Fruit fly (Drosophila melanogaster) whole organism, embryonic: Measurements from ENCODE around the gene CG33791.

Experiments
- Antp ChIP-seq: fragments of 200-800 bp; sonication (Bioruptor generic); optimal IDR thresholded peaks from 3 replicates; lab custom pipeline; 2016; ENCODE audit warnings: missing biosample characterization, missing genetic modification characterization
- Awh ChIP-seq: fragments of 200-800 bp; sonication (Bioruptor generic); IDR thresholded peaks from 2 replicates; pipeline ENCODE4, ENCODE4 v1.3.6; 2022; ENCODE audit warnings: missing biosample characterization, missing genetic modification characterization
- CG10462 ChIP-seq: fragments of 200-800 bp; sonication (Bioruptor generic); optimal IDR thresholded peaks from 2 replicates; lab custom pipeline; 2016; ENCODE audit warnings: missing biosample characterization, missing genetic modification characterization
- CG11504 ChIP-seq: fragments of 200-800 bp; sonication (Bioruptor generic); optimal IDR thresholded peaks from 3 replicates; lab custom pipeline; 2019; ENCODE audit warnings: missing biosample characterization, mild to moderate bottlenecking, missing genetic modification characterization, moderate library complexity
- CG12299 ChIP-seq: fragments of 200-800 bp; sonication (Bioruptor generic); optimal IDR thresholded peaks from 2 replicates; lab custom pipeline; 2018; ENCODE audit warnings: missing biosample characterization, mild to moderate bottlenecking, missing genetic modification characterization
- CG14667 ChIP-seq: fragments of 200-800 bp; sonication (Bioruptor generic); IDR thresholded peaks from 2 replicates; pipeline ENCODE4 v1.3.6; 2022; ENCODE audit warnings: missing biosample characterization, missing genetic modification characterization
- CG15073 ChIP-seq: fragments of 200-800 bp; sonication (Bioruptor generic); optimal IDR thresholded peaks from 2 replicates; lab custom pipeline; 2016; ENCODE audit warnings: missing biosample characterization, missing genetic modification characterization
- CG15601 ChIP-seq: fragments of 200-800 bp; sonication (Bioruptor generic); optimal IDR thresholded peaks from 3 replicates; lab custom pipeline; 2019; ENCODE audit warnings: missing biosample characterization, mild to moderate bottlenecking, missing genetic modification characterization, moderate library complexity
- CG1603 ChIP-seq: fragments of 200-800 bp; sonication (Bioruptor generic); optimal IDR thresholded peaks from 2 replicates; lab custom pipeline; 2019; ENCODE audit warnings: missing biosample characterization, mild to moderate bottlenecking, missing genetic modification characterization, moderate library complexity
- CG17612 ChIP-seq: fragments of 200-800 bp; sonication (Bioruptor generic); IDR thresholded peaks from 2 replicates; pipeline ENCODE4 v1.3.6; 2022; ENCODE audit warnings: missing biosample characterization, missing genetic modification characterization
- CG2129 ChIP-seq: fragments of 200-800 bp; sonication (Bioruptor generic); IDR thresholded peaks from 2 replicates; pipeline ENCODE4 v1.3.6; 2022; ENCODE audit warnings: missing biosample characterization, missing genetic modification characterization; ENCODE audit not compliant: partially characterized antibody
- CG2202 ChIP-seq: fragments of 200-800 bp; sonication (Bioruptor generic); optimal IDR thresholded peaks from 2 replicates; lab custom pipeline; 2018; ENCODE audit warnings: missing biosample characterization, mild to moderate bottlenecking, missing genetic modification characterization
- CG2712 ChIP-seq: fragments of 200-800 bp; optimal IDR thresholded peaks from 3 replicates; lab custom pipeline; 2019; ENCODE audit warnings: missing biosample characterization, mild to moderate bottlenecking, missing genetic modification characterization, moderate library complexity
- CG2875 ChIP-seq: fragments of 200-800 bp; sonication (Bioruptor generic); optimal IDR thresholded peaks from 2 replicates; lab custom pipeline; 2017; ENCODE audit warnings: missing biosample characterization, mild to moderate bottlenecking, missing genetic modification characterization, missing genetic modification reagents
- CG4404 ChIP-seq: fragments of 200-800 bp; sonication (Bioruptor generic); IDR thresholded peaks from 2 replicates; pipeline ENCODE4 v1.3.6; 2022; ENCODE audit warnings: missing biosample characterization, missing genetic modification characterization
- CG6654 ChIP-seq: fragments of 200-800 bp; sonication (Bioruptor generic); optimal IDR thresholded peaks from 2 replicates; lab custom pipeline; 2017; ENCODE audit warnings: missing biosample characterization, mild to moderate bottlenecking, missing genetic modification characterization
- CG7963 ChIP-seq: fragments of 200-800 bp; sonication (Bioruptor generic); IDR thresholded peaks from 3 replicates; pipeline ENCODE4 v1.3.6; 2022; ENCODE audit warnings: missing biosample characterization, missing genetic modification characterization; ENCODE audit not compliant: partially characterized antibody
- CG9797 ChIP-seq: fragments of 200-800 bp; sonication (Bioruptor generic); optimal IDR thresholded peaks from 3 replicates; lab custom pipeline; 2018; ENCODE audit warnings: missing biosample characterization, mild to moderate bottlenecking, missing genetic modification characterization
- CHES-1-like ChIP-seq: fragments of 200-800 bp; sonication (Bioruptor generic); optimal IDR thresholded peaks from 2 replicates; lab custom pipeline; 2016; ENCODE audit warnings: missing biosample characterization, missing genetic modification characterization
- Doc2 ChIP-seq: fragments of 200-800 bp; sonication (Bioruptor generic); IDR thresholded peaks from 2 replicates; pipeline ENCODE4 v1.3.6; 2022; ENCODE audit warnings: missing biosample characterization, missing genetic modification characterization
- E2f1 ChIP-seq: fragments of 200-800 bp; sonication (Bioruptor generic); IDR thresholded peaks from 2 replicates; pipeline ENCODE4 v1.3.6; 2022; ENCODE audit warnings: missing biosample characterization, missing genetic modification characterization
- Hr39 ChIP-seq: fragments of >200 bp; optimal IDR thresholded peaks from 2 replicates; lab custom pipeline; 2017
- Hsf ChIP-seq: fragments of 200-800 bp; sonication (Bioruptor generic); optimal IDR thresholded peaks from 3 replicates; lab custom pipeline; 2016; ENCODE audit warnings: missing biosample characterization, missing genetic modification characterization
- Oaz ChIP-seq: fragments of 200-800 bp; sonication (Bioruptor generic); IDR thresholded peaks from 2 replicates; pipeline ENCODE4 v1.3.6; 2022; ENCODE audit warnings: missing biosample characterization, missing genetic modification characterization
- Pdp1 ChIP-seq, 2 experiments: fragments of 200-800 bp; sonication (Bioruptor generic); optimal IDR thresholded peaks; 3 replicates each; lab custom pipeline; 2016; ENCODE audit warnings: missing biosample characterization in 2 of 2, missing genetic modification characterization in 2 of 2, mild to moderate bottlenecking in 1 of 2, moderate library complexity in 1 of 2
- Ravus ChIP-seq: fragments of 200-800 bp; sonication (Bioruptor generic); IDR thresholded peaks from 2 replicates; pipeline ENCODE4 v1.3.6; 2022; ENCODE audit warnings: missing biosample characterization, missing genetic modification characterization
- Sox102F ChIP-seq: fragments of 200-800 bp; sonication (Bioruptor generic); optimal IDR thresholded peaks from 2 replicates; lab custom pipeline; 2018; ENCODE audit warnings: missing biosample characterization, mild to moderate bottlenecking, missing genetic modification characterization, moderate library complexity
- al ChIP-seq: fragments of 200-800 bp; sonication (Bioruptor generic); IDR thresholded peaks from 2 replicates; pipeline ENCODE4 v1.3.6; 2022; ENCODE audit warnings: missing biosample characterization, missing genetic modification characterization
- ase ChIP-seq: fragments of 200-800 bp; sonication (Bioruptor generic); IDR thresholded peaks from 3 replicates; pipeline ENCODE4 v1.3.6; 2022; ENCODE audit warnings: missing biosample characterization, missing genetic modification characterization
- danr ChIP-seq: fragments of 200-800 bp; sonication (Bioruptor generic); IDR thresholded peaks from 2 replicates; pipeline ENCODE4 v1.3.6; 2022; ENCODE audit warnings: missing biosample characterization, missing genetic modification characterization
- dm ChIP-seq: fragments of 200-800 bp; sonication (Bioruptor generic); optimal IDR thresholded peaks from 3 replicates; lab custom pipeline; 2016; ENCODE audit warnings: missing biosample characterization, missing genetic modification characterization
- dmrt99B ChIP-seq: fragments of 200-800 bp; sonication (Bioruptor generic); optimal IDR thresholded peaks from 2 replicates; lab custom pipeline; 2018; ENCODE audit warnings: missing biosample characterization, mild to moderate bottlenecking, missing genetic modification characterization, moderate library complexity
- emc ChIP-seq: fragments of 200-800 bp; sonication (Bioruptor generic); optimal IDR thresholded peaks from 2 replicates; lab custom pipeline; 2016; ENCODE audit warnings: missing biosample characterization, missing genetic modification characterization
- ftz-f1 ChIP-seq: fragments of 200-800 bp; sonication (Bioruptor generic); optimal IDR thresholded peaks from 2 replicates; lab custom pipeline; 2016; ENCODE audit warnings: missing biosample characterization, missing genetic modification characterization
- fu2 ChIP-seq: fragments of 200-800 bp; sonication (Bioruptor generic); optimal IDR thresholded peaks from 2 replicates; lab custom pipeline; 2016; ENCODE audit warnings: missing biosample characterization, missing genetic modification characterization
- gce ChIP-seq: fragments of 200-800 bp; sonication (Bioruptor generic); IDR thresholded peaks from 3 replicates; pipeline ENCODE4 v1.3.6; 2022; ENCODE audit warnings: missing biosample characterization, missing genetic modification characterization
- gsb-n ChIP-seq: fragments of 200-800 bp; sonication (Bioruptor generic); optimal IDR thresholded peaks from 3 replicates; lab custom pipeline; 2018; ENCODE audit warnings: missing biosample characterization, mild to moderate bottlenecking, missing genetic modification characterization
- hkb ChIP-seq, 2 experiments: fragments of 200-800 bp in 1 of 2; fragments of >200 bp in 1 of 2; sonication (Bioruptor generic) in 1 of 2; IDR thresholded peaks in 1 of 2; optimal IDR thresholded peaks in 1 of 2; 2 replicates each; pipeline versions ENCODE4 v1.3.6 to Lab custom; 2017 to 2022; ENCODE audit warnings: missing biosample characterization in 1 of 2, missing genetic modification characterization in 1 of 2
- ind ChIP-seq: fragments of 200-800 bp; sonication (Bioruptor generic); optimal IDR thresholded peaks from 3 replicates; lab custom pipeline; 2016; ENCODE audit warnings: missing biosample characterization, missing genetic modification characterization
- mld ChIP-seq: fragments of 200-800 bp; sonication (Bioruptor generic); IDR thresholded peaks from 3 replicates; pipeline ENCODE4 v1.3.6; 2022; ENCODE audit warnings: missing biosample characterization, missing genetic modification characterization; ENCODE audit not compliant: partially characterized antibody
- nerfin-1 ChIP-seq: fragments of 200-800 bp; sonication (Bioruptor generic); optimal IDR thresholded peaks from 3 replicates; lab custom pipeline; 2019; ENCODE audit warnings: missing biosample characterization, mild to moderate bottlenecking, missing genetic modification characterization, moderate library complexity
- repo ChIP-seq: fragments of 200-800 bp; sonication (Bioruptor generic); optimal IDR thresholded peaks from 2 replicates; lab custom pipeline; 2016; ENCODE audit warnings: missing biosample characterization, missing genetic modification characterization
- sd ChIP-seq: fragments of 200-800 bp; sonication (Bioruptor generic); optimal IDR thresholded peaks from 3 replicates; lab custom pipeline; 2018; ENCODE audit warnings: missing biosample characterization, mild to moderate bottlenecking, missing genetic modification characterization, moderate library complexity
- sima ChIP-seq: fragments of 200-800 bp; sonication (Bioruptor generic); optimal IDR thresholded peaks from 2 replicates; lab custom pipeline; 2016; ENCODE audit warnings: missing biosample characterization, missing genetic modification characterization
- slbo ChIP-seq: fragments of 200-800 bp; sonication (Bioruptor generic); IDR thresholded peaks from 2 replicates; pipeline ENCODE4 v1.3.6; 2022; ENCODE audit warnings: missing biosample characterization, missing genetic modification characterization
- slp2 ChIP-seq: fragments of 200-800 bp; sonication (Bioruptor generic); optimal IDR thresholded peaks from 2 replicates; lab custom pipeline; 2016; ENCODE audit warnings: missing biosample characterization, missing genetic modification characterization
- sr ChIP-seq: fragments of 200-800 bp; sonication (Bioruptor generic); IDR thresholded peaks from 3 replicates; pipeline ENCODE4 v1.3.6; 2022; ENCODE audit warnings: missing biosample characterization, missing genetic modification characterization
- wek ChIP-seq: fragments of 200-800 bp; sonication (Bioruptor generic); optimal IDR thresholded peaks from 3 replicates; lab custom pipeline; 2018; ENCODE audit warnings: missing biosample characterization, mild to moderate bottlenecking, missing genetic modification characterization, moderate library complexity
- wor ChIP-seq: fragments of 200-800 bp; sonication (Bioruptor generic); IDR thresholded peaks from 2 replicates; pipeline ENCODE4 v1.3.6; 2022; ENCODE audit warnings: missing biosample characterization, missing genetic modification characterization
- zfh1 ChIP-seq: fragments of 200-800 bp; sonication (Bioruptor generic); IDR thresholded peaks from 3 replicates; pipeline ENCODE4 v1.3.6; 2022; ENCODE audit warnings: missing biosample characterization, missing genetic modification characterization

CG33791 gene

DNA sequence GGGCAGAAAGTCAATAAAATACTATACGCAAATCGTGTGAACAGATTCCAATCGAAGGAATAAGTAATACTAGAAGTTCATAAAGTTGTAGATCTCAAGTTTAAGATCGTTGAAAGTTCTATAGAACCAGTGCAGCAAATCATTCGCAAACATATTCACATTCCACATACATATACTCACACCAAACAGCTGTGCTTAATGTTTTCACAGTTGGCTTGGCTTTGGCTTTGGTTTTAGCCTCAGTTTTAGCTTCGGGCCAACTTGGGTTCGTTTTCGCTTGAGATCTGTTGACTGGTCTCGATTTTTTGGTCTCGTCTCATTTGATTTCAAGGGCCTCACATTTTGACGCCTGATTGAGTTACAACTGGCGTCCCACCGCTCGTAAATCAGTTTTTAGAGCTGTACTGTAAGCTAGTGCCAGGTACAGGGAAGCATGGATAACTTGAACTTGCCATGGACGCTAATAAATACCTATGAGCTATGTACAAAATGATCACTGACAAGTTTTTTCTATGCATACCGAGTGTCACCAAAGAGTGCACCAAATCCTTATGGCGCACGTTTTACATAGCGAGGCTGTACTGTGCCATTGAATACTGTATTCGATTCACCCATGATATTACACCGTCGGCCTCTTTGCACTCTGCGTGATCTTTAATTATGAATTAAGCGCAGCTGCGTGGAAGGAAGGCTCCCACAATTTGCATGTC is 15.5 kb upstream of the CG33791 start (continued):
- TF ChIP-seq repo (GFP tag; lab: Kevin White, UChicago) (peak; percentile 77), sd (tag; lab: Kevin White, UChicago) (no peak), Hr39 (lab: Kevin White, UChicago) (no peak), Sox102F (peak; percentile 77), E2f1 (GFP tag; lab: Robert Waterston, UW) (peak; percentile 82), CG15601 (tag; lab: Kevin White, UChicago) (peak; percentile 12), Oaz (GFP tag; lab: Robert Waterston, UW) (peak; percentile 78), dmrt99B (tag; lab: Kevin White, UChicago) (peak; percentile 88), Hsf (GFP tag; lab: Kevin White, UChicago) (peak; percentile 72), CG6654 (GFP tag; lab: Kevin White, UChicago) (peak; percentile 57), CG12299 (peak; percentile 5), wor (GFP tag; lab: Robert Waterston, UW) (peak; percentile 50), hkb (optimal IDR thresholded peaks at IDR 0.05; lab: Kevin White, UChicago) (no peak), hkb (GFP tag; IDR thresholded peaks at IDR 0.05; lab: Robert Waterston, UW) (peak; percentile 91), CG4404 (GFP tag; lab: Robert Waterston, UW) (peak; percentile 77), CHES-1-like (GFP tag; lab: Kevin White, UChicago) (peak; percentile 74), CG2129 (GFP tag; lab: Robert Waterston, UW) (no peak), Ravus (GFP tag; lab: Robert Waterston, UW) (peak; percentile 78), gsb-n (tag; lab: Kevin White, UChicago) (peak; percentile 23), CG2202 (no peak), Pdp1 (GFP tag; optimal IDR thresholded peaks at IDR 0.05; lab: Kevin White, UChicago) (peak; percentile 83 to 88), danr (0 out of 2 replicates have a peak, but pooled peaks have one; percentile 41), fu2 (GFP tag; lab: Kevin White, UChicago) (peak; percentile 52), ind (GFP tag; lab: Kevin White, UChicago) (peak; percentile 92), CG7963 (no peak), ase (GFP tag; lab: Robert Waterston, UW) (0 out of 3 replicates have a peak, but pooled peaks have one; percentile 43), CG11504 (tag; lab: Kevin White, UChicago) (peak; percentile 88), slp2 (GFP tag; lab: Kevin White, UChicago) (peak; percentile 60), gce (GFP tag; lab: Robert Waterston, UW) (peak; percentile 80), CG9797 (GFP tag; lab: Kevin White, UChicago) (no peak), zfh1 (GFP tag; lab: Robert Waterston, UW) (peak; percentile 86), wek (GFP tag; lab: Kevin White, UChicago) (peak; percentile 58), CG17612 (GFP tag; lab: Robert Waterston, UW) (peak; percentile 82), CG2712 (tag; lab: Kevin White, UChicago) (peak; percentile 67), Doc2 (GFP tag; lab: Robert Waterston, UW) (peak; percentile 49; the same call in 1 of the 2 replicates), sr (GFP tag; lab: Robert Waterston, UW) (peak; percentile 56; the same call in 2 of the 3 replicates), sima (GFP tag; lab: Kevin White, UChicago) (peak; percentile 60), CG15073 (no peak), CG2875 (GFP tag; lab: Kevin White, UChicago) (peak; percentile 22), Antp (peak; percentile 92), slbo (peak; percentile 95), emc (peak; percentile 65), mld (GFP tag; lab: Robert Waterston, UW) (no peak), Awh (GFP tag; lab: Robert Waterston, UW) (peak; percentile 84), nerfin-1 (tag; lab: Kevin White, UChicago) (peak; percentile 58), dm (peak; percentile 34), al (GFP tag; lab: Robert Waterston, UW) (peak; percentile 81), ftz-f1 (GFP tag; lab: Kevin White, UChicago) (no peak), CG10462 (GFP tag; lab: Kevin White, UChicago) (peak; percentile 45), CG1603 (peak; percentile 86), CG14667 (peak; percentile 85)
